Worm (Caenorhabditis elegans): ENCODE measurements around the gene ZC376.8.

ZC376.8 gene

DNA sequence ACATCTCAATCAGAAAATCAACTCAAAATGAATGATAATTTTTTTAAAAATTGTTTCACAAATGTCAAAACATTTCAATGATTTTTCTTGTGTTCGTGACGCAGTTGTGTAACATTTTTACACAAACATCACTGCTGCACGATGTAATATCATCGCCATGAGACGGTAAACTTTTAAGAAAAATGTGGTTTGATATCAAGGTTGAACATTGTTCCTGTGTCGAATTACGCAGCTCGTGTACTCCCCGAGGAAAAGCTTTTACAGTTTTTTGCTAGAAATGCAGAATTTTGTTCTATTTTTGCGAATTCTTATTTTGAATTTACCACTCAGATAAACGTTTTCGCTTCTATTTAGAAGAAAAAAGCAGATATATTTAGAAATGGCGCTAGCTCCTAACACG, 17.6 kb downstream of the ZC376.8 start (continued):
- no peak for TF ChIP-seq nhr-42 (GFP tag; IDR thresholded peaks at IDR 0.05)
- no peak for TF ChIP-seq daf-19 (GFP tag; conservative IDR thresholded peaks at IDR 0.05)
- no peak for TF ChIP-seq nhr-6 (tag; optimal IDR thresholded peaks at IDR 0.05)
- no peak for TF ChIP-seq F49E8.2 (tag; optimal IDR thresholded peaks at IDR 0.05; ENCODE audit: borderline replicate concordance)
- TF ChIP-seq ztf-11 (tag; optimal IDR thresholded peaks at IDR 0.05), result no peak
- no peak for TF ChIP-seq Y105C5A.15 (GFP tag; IDR thresholded peaks at IDR 0.05)
- TF ChIP-seq ctbp-1 (GFP tag; IDR thresholded peaks at IDR 0.05), result 0 out of 2 replicates have a peak, but pooled peaks have one; percentile 41
- no peak for TF ChIP-seq gei-8 (GFP tag; optimal IDR thresholded peaks at IDR 0.05)
- TF ChIP-seq egl-43 (GFP tag; IDR thresholded peaks at IDR 0.05), result no peak
- no peak for TF ChIP-seq spr-1 (tag; optimal IDR thresholded peaks at IDR 0.05)
- peak; percentile 5 for TF ChIP-seq mxl-3 (GFP tag; optimal IDR thresholded peaks at IDR 0.05)
- TF ChIP-seq Y75B8A.6 (GFP tag; IDR thresholded peaks at IDR 0.05), result no peak
- no peak for TF ChIP-seq lin-15B (tag; optimal IDR thresholded peaks at IDR 0.05)
- 0 out of 2 replicates have a peak, but pooled peaks have one; percentile 36 for TF ChIP-seq ceh-20 (GFP tag; IDR thresholded peaks at IDR 0.05)
- TF ChIP-seq F37D6.2 (tag; optimal IDR thresholded peaks at IDR 0.05), result no peak
- TF ChIP-seq fos-1 (tag; optimal IDR thresholded peaks at IDR 0.05), result no peak
- no peak for TF ChIP-seq spr-3 (GFP tag; optimal IDR thresholded peaks at IDR 0.05)
- no peak for TF ChIP-seq php-3 (GFP tag; IDR thresholded peaks at IDR 0.05)
- no peak for TF ChIP-seq nhr-237 (tag; optimal IDR thresholded peaks at IDR 0.05)
- TF ChIP-seq zip-11 (GFP tag; IDR thresholded peaks at IDR 0.05), result no peak
- peak; percentile 44; the same call in 1 of the 2 replicates for TF ChIP-seq pha-4 (GFP tag; IDR thresholded peaks at IDR 0.05)
- TF ChIP-seq pha-4 (tag; optimal IDR thresholded peaks at IDR 0.05), result no peak
- no peak for TF ChIP-seq attf-4 (tag; optimal IDR thresholded peaks at IDR 0.05)
- no peak for TF ChIP-seq daf-8 (GFP tag; IDR thresholded peaks at IDR 0.05)
- TF ChIP-seq T20F7.1 (GFP tag; optimal IDR thresholded peaks at IDR 0.05), result no peak
- no peak for TF ChIP-seq Y5F2A.4 (GFP tag; optimal IDR thresholded peaks at IDR 0.05)
- TF ChIP-seq unc-39 (tag; optimal IDR thresholded peaks at IDR 0.05), result no peak
- TF ChIP-seq nhr-25 (tag; optimal IDR thresholded peaks at IDR 0.05; ENCODE audit: borderline replicate concordance, insufficient read depth), result no peak
- TF ChIP-seq mep-1 (tag; optimal IDR thresholded peaks at IDR 0.05), result peak; percentile 83
- no peak for TF ChIP-seq skn-1 (tag; optimal IDR thresholded peaks at IDR 0.05)
- no peak for TF ChIP-seq ceh-44 (GFP tag; IDR thresholded peaks at IDR 0.05)
- TF ChIP-seq lin-39 (tag; optimal IDR thresholded peaks at IDR 0.05), result no peak
- TF ChIP-seq nhr-48 (tag; optimal IDR thresholded peaks at IDR 0.05), result no peak
- TF ChIP-seq R02D3.7 (tag; optimal IDR thresholded peaks at IDR 0.05), result peak; percentile 7
- no peak for TF ChIP-seq mxl-2 (GFP tag; conservative IDR thresholded peaks at IDR 0.05)
- no peak for TF ChIP-seq tag-97 (GFP tag; IDR thresholded peaks at IDR 0.05)
- no peak; the same call in 1 of the 2 replicates for TF ChIP-seq dmd-6 (GFP tag; IDR thresholded peaks at IDR 0.05)
- no peak for TF ChIP-seq rbr-2 (tag; optimal IDR thresholded peaks at IDR 0.05)
- peak; percentile 7 for TF ChIP-seq dpl-1 (GFP tag; optimal IDR thresholded peaks at IDR 0.05)
- peak in 1 of 2 experiments; percentile 68 for TF ChIP-seq lsy-2 (tag; optimal IDR thresholded peaks at IDR 0.05)
- no peak for TF ChIP-seq saeg-2 (GFP tag; IDR thresholded peaks at IDR 0.05)
- TF ChIP-seq ceh-32 (tag; optimal IDR thresholded peaks at IDR 0.05; ENCODE audit: poor library complexity), result no peak
- TF ChIP-seq tra-1 (GFP tag; IDR thresholded peaks at IDR 0.05), result peak; percentile 37; the same call in 1 of the 2 replicates
- no peak for TF ChIP-seq zip-2 (tag; optimal IDR thresholded peaks at IDR 0.05)
- TF ChIP-seq egl-27 (tag; optimal IDR thresholded peaks at IDR 0.05), result no peak
- no peak for TF ChIP-seq nhr-77 (tag; optimal IDR thresholded peaks at IDR 0.05)
- no peak for TF ChIP-seq hmg-1.1 (GFP tag; IDR thresholded peaks at IDR 0.05)
- no peak; the same call in 1 of the 2 replicates for TF ChIP-seq zfp-3 (GFP tag; conservative IDR thresholded peaks at IDR 0.05)
- TF ChIP-seq F26F4.8 (GFP tag; conservative IDR thresholded peaks at IDR 0.05), result no peak
- no peak for TF ChIP-seq F44E2.7 (GFP tag; IDR thresholded peaks at IDR 0.05)
- peak; percentile 57 for TF ChIP-seq aha-1 (tag)
- TF ChIP-seq snpc-4 (tag; optimal IDR thresholded peaks at IDR 0.05), result no peak
- no peak for TF ChIP-seq lin-29 (GFP tag; IDR thresholded peaks at IDR 0.05)
